Worm (Caenorhabditis elegans): ENCODE measurements around the gene cyn-3.

DNA sequence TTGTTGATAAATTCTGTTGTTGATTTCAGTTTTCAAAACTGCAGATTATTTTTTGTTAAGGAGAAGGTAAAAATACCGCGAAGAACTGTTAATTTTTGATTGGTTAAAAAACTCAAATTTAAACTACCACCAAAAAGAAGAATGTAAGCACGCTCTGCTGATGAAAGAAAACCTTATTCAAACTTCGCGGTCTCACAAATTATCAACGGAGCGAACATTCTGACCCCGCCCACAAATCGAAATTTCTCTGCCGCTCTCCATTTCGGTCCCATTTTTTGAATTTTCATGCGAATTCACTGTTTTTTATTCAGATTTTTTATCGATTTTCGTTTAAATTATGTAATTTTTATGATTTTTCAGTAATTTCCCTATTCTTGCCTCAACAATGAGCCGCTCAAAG is at the start of gene cyn-3:
- no peak for TF ChIP-seq unc-39 (tag; optimal IDR thresholded peaks at IDR 0.05)
- TF ChIP-seq jun-1 (tag; optimal IDR thresholded peaks at IDR 0.05) = peak; percentile 73
- TF ChIP-seq nhr-12 (tag; optimal IDR thresholded peaks at IDR 0.05) = no peak
- peak; percentile 69 for TF ChIP-seq ama-1 (optimal IDR thresholded peaks at IDR 0.05)
- TF ChIP-seq lin-39 (tag; optimal IDR thresholded peaks at IDR 0.05) = peak; percentile 71
- no peak for TF ChIP-seq mdl-1 (tag; optimal IDR thresholded peaks at IDR 0.05)

Measured in whole organism, L3 larva.